Fruit fly (Drosophila melanogaster) whole organism, embryonic: ENCODE data around the gene CG9628.

Source experiments
- Atf-2 ChIP-seq: fragments of 200-800 bp; sonication (Bioruptor generic); optimal IDR thresholded peaks from 2 replicates; lab custom pipeline; 2016; ENCODE audit warnings: missing biosample characterization, missing genetic modification characterization
- Blimp-1 ChIP-seq: fragments of 200-800 bp; sonication (Bioruptor generic); optimal IDR thresholded peaks from 3 replicates; lab custom pipeline; 2018; ENCODE audit warnings: missing biosample characterization, missing genetic modification characterization, mild to moderate bottlenecking, moderate library complexity, missing genetic modification reagents
- CG11398 ChIP-seq: fragments of 200-800 bp; sonication (Bioruptor generic); optimal IDR thresholded peaks from 2 replicates; lab custom pipeline; 2016; ENCODE audit warnings: missing biosample characterization, missing genetic modification characterization
- CG12744 ChIP-seq: fragments of 200-800 bp; sonication (Bioruptor generic); optimal IDR thresholded peaks from 2 replicates; lab custom pipeline; 2016; ENCODE audit warnings: missing biosample characterization, missing genetic modification characterization
- CG13287 ChIP-seq: fragments of 200-800 bp; sonication (Bioruptor generic); IDR thresholded peaks from 2 replicates; pipeline ENCODE4 v1.3.6; 2022; ENCODE audit warnings: missing biosample characterization, missing genetic modification characterization; ENCODE audit not compliant: partially characterized antibody
- CG13775 ChIP-seq: fragments of 200-800 bp; sonication (Bioruptor generic); optimal IDR thresholded peaks from 3 replicates; lab custom pipeline; 2017; ENCODE audit warnings: missing biosample characterization, mild to moderate bottlenecking, missing genetic modification characterization
- CG15479 ChIP-seq: fragments of 200-800 bp; sonication (Bioruptor generic); optimal IDR thresholded peaks from 3 replicates; lab custom pipeline; 2019; ENCODE audit warnings: missing biosample characterization, mild to moderate bottlenecking, missing genetic modification characterization, moderate library complexity
- CG1647 ChIP-seq: fragments of 200-800 bp; sonication (Bioruptor generic); optimal IDR thresholded peaks from 3 replicates; lab custom pipeline; 2016; ENCODE audit warnings: missing biosample characterization, missing genetic modification characterization
- CG1792 ChIP-seq: fragments of 200-800 bp; sonication (Bioruptor generic); optimal IDR thresholded peaks from 2 replicates; lab custom pipeline; 2016; ENCODE audit warnings: missing biosample characterization, missing genetic modification characterization
- CG43689 ChIP-seq: fragments of 200-800 bp; sonication (Bioruptor generic); IDR thresholded peaks from 2 replicates; pipeline ENCODE4 v1.3.6; 2022; ENCODE audit warnings: missing biosample characterization, missing genetic modification characterization
- CG5953 ChIP-seq: fragments of 200-800 bp; sonication (Bioruptor generic); IDR thresholded peaks from 2 replicates; pipeline ENCODE4 v1.3.6; 2022; ENCODE audit warnings: missing biosample characterization, missing genetic modification characterization
- CG6272 ChIP-seq: fragments of 200-800 bp; sonication (Bioruptor generic); IDR thresholded peaks from 2 replicates; pipeline ENCODE4 v1.3.6; 2022; ENCODE audit warnings: missing biosample characterization, missing genetic modification characterization
- CG7786 ChIP-seq: fragments of 200-800 bp; sonication (Bioruptor generic); optimal IDR thresholded peaks from 2 replicates; lab custom pipeline; 2016; ENCODE audit warnings: missing biosample characterization, missing genetic modification characterization
- CG7963 ChIP-seq: fragments of 200-800 bp; sonication (Bioruptor generic); IDR thresholded peaks from 3 replicates; pipeline ENCODE4 v1.3.6; 2022; ENCODE audit warnings: missing biosample characterization, missing genetic modification characterization; ENCODE audit not compliant: partially characterized antibody
- CG7987 ChIP-seq: fragments of 200-800 bp; sonication (Bioruptor generic); optimal IDR thresholded peaks from 2 replicates; lab custom pipeline; 2018; ENCODE audit warnings: missing biosample characterization, mild to moderate bottlenecking, missing genetic modification characterization, moderate library complexity
- CoRest ChIP-seq: fragments of 200-800 bp; sonication (Bioruptor generic); optimal IDR thresholded peaks from 3 replicates; lab custom pipeline; 2018; ENCODE audit warnings: missing biosample characterization, mild to moderate bottlenecking, missing genetic modification characterization, moderate library complexity
- Dad ChIP-seq: fragments of 200-800 bp; sonication (Bioruptor generic); optimal IDR thresholded peaks from 3 replicates; lab custom pipeline; 2016; ENCODE audit warnings: missing biosample characterization, missing genetic modification characterization
- Gsc ChIP-seq: fragments of 200-800 bp; sonication (Bioruptor generic); IDR thresholded peaks from 2 replicates; pipeline ENCODE4 v1.3.6; 2022; ENCODE audit warnings: missing biosample characterization, missing genetic modification characterization
- Mad ChIP-seq: fragments of 200-800 bp; sonication (Bioruptor generic); optimal IDR thresholded peaks from 2 replicates; lab custom pipeline; 2016; ENCODE audit warnings: missing biosample characterization, missing genetic modification characterization
- Max ChIP-seq: fragments of 200-800 bp; sonication (Bioruptor generic); optimal IDR thresholded peaks from 2 replicates; lab custom pipeline; 2016; ENCODE audit warnings: missing biosample characterization, mild to moderate bottlenecking, missing genetic modification characterization
- Meics ChIP-seq: fragments of 200-800 bp; sonication (Bioruptor generic); optimal IDR thresholded peaks from 2 replicates; lab custom pipeline; 2017; ENCODE audit warnings: missing biosample characterization, mild to moderate bottlenecking, missing genetic modification characterization
- NfI ChIP-seq: fragments of 200-800 bp; sonication (Bioruptor generic); optimal IDR thresholded peaks from 3 replicates; lab custom pipeline; 2018; ENCODE audit warnings: missing biosample characterization, mild to moderate bottlenecking, missing genetic modification characterization, moderate library complexity
- Oli ChIP-seq: fragments of 200-800 bp; sonication (Bioruptor generic); optimal IDR thresholded peaks from 2 replicates; lab custom pipeline; 2018; ENCODE audit warnings: missing biosample characterization, mild to moderate bottlenecking, missing genetic modification characterization, moderate library complexity
- Ptx1 ChIP-seq: fragments of 200-800 bp; sonication (Bioruptor generic); IDR thresholded peaks from 2 replicates; pipeline ENCODE4 v1.3.6; 2022; ENCODE audit warnings: missing biosample characterization, missing genetic modification characterization
- Xrp1 ChIP-seq: fragments of 200-800 bp; sonication (Bioruptor generic); IDR thresholded peaks from 2 replicates; pipeline ENCODE4 v1.3.6; 2022; ENCODE audit warnings: missing biosample characterization, missing genetic modification characterization
- abd-A ChIP-seq: fragments of 200-800 bp; sonication (Bioruptor generic); optimal IDR thresholded peaks from 3 replicates; lab custom pipeline; 2019; ENCODE audit warnings: missing biosample characterization, mild to moderate bottlenecking, missing genetic modification characterization, moderate library complexity
- amos ChIP-seq: fragments of 200-800 bp; sonication (Bioruptor generic); IDR thresholded peaks from 2 replicates; pipeline ENCODE4 v1.3.6; 2022; ENCODE audit warnings: missing biosample characterization, missing genetic modification characterization; ENCODE audit not compliant: partially characterized antibody
- az2 ChIP-seq: fragments of 200-800 bp; sonication (Bioruptor generic); optimal IDR thresholded peaks from 3 replicates; lab custom pipeline; 2016; ENCODE audit warnings: missing biosample characterization, missing genetic modification characterization
- bcd ChIP-seq: fragments of 200-800 bp; sonication (Bioruptor generic); optimal IDR thresholded peaks from 2 replicates; lab custom pipeline; 2017; ENCODE audit warnings: missing biosample characterization, mild to moderate bottlenecking, missing genetic modification characterization
- bsh ChIP-seq, 2 experiments: fragments of 200-800 bp; sonication (Bioruptor generic); optimal IDR thresholded peaks; 2 replicates each; lab custom pipeline; 2017 to 2018; ENCODE audit warnings: mild to moderate bottlenecking in 2 of 2, missing biosample characterization in 2 of 2, missing genetic modification characterization in 2 of 2, moderate library complexity in 1 of 2
- cg ChIP-seq: fragments of 200-800 bp; sonication (Bioruptor generic); optimal IDR thresholded peaks from 3 replicates; lab custom pipeline; 2019; ENCODE audit warnings: missing biosample characterization, mild to moderate bottlenecking, missing genetic modification characterization, moderate library complexity
- chif ChIP-seq, 2 experiments: fragments of 200-800 bp; sonication (Bioruptor generic); optimal IDR thresholded peaks; 3 replicates each; lab custom pipeline; 2016; ENCODE audit warnings: missing biosample characterization in 2 of 2, missing genetic modification characterization in 2 of 2
- chn ChIP-seq: fragments of 200-800 bp; sonication (Bioruptor generic); optimal IDR thresholded peaks from 2 replicates; lab custom pipeline; 2016; ENCODE audit warnings: missing biosample characterization, missing genetic modification characterization
- ems ChIP-seq: fragments of 200-800 bp; sonication (Bioruptor generic); optimal IDR thresholded peaks from 3 replicates; lab custom pipeline; 2016; ENCODE audit warnings: missing biosample characterization, missing genetic modification characterization
- gem ChIP-seq: fragments of 200-800 bp; sonication (Bioruptor generic); optimal IDR thresholded peaks from 2 replicates; lab custom pipeline; 2019; ENCODE audit warnings: missing biosample characterization, mild to moderate bottlenecking, missing genetic modification characterization, moderate library complexity
- gro ChIP-seq: fragments of 200-800 bp; sonication (Bioruptor generic); optimal IDR thresholded peaks from 2 replicates; lab custom pipeline; 2016; ENCODE audit warnings: missing biosample characterization, missing genetic modification characterization
- gt ChIP-seq: fragments of 200-800 bp; sonication (Bioruptor generic); IDR thresholded peaks from 2 replicates; pipeline ENCODE4 v1.3.6; 2022; ENCODE audit warnings: missing biosample characterization, missing genetic modification characterization
- her ChIP-seq: fragments of 200-800 bp; sonication (Bioruptor generic); optimal IDR thresholded peaks from 2 replicates; lab custom pipeline; 2016; ENCODE audit warnings: missing biosample characterization, missing genetic modification characterization
- lola ChIP-seq, 3 experiments: fragments of >200 bp in 2 of 3; fragments of 200-800 bp in 1 of 3; sonication (Bioruptor generic) in 1 of 3; optimal IDR thresholded peaks; 2 replicates each; lab custom pipeline; 2017 to 2019; ENCODE audit warnings: missing biosample characterization in 3 of 3, missing genetic modification characterization in 3 of 3, mild to moderate bottlenecking in 1 of 3, moderate library complexity in 1 of 3
- nom ChIP-seq: fragments of 200-800 bp; sonication (Bioruptor generic); optimal IDR thresholded peaks from 2 replicates; lab custom pipeline; 2017; ENCODE audit warnings: missing biosample characterization, missing genetic modification characterization, mild to moderate bottlenecking, moderate library complexity, missing genetic modification reagents
- onecut ChIP-seq: fragments of 200-800 bp; sonication (Bioruptor generic); IDR thresholded peaks from 2 replicates; pipeline ENCODE4 v1.3.6; 2022; ENCODE audit warnings: missing biosample characterization, missing genetic modification characterization
- otp ChIP-seq: fragments of 200-800 bp; sonication (Bioruptor generic); IDR thresholded peaks from 3 replicates; pipeline ENCODE4, ENCODE4 v1.3.6; 2022; ENCODE audit warnings: missing biosample characterization, missing genetic modification characterization
- phol ChIP-seq: fragments of 200-800 bp; sonication (Bioruptor generic); optimal IDR thresholded peaks from 3 replicates; lab custom pipeline; 2018; ENCODE audit warnings: missing biosample characterization, mild to moderate bottlenecking, missing genetic modification characterization, moderate library complexity
- prd ChIP-seq, 3 experiments: fragments of >200 bp in 2 of 3; fragments of 200-800 bp in 1 of 3; sonication (Bioruptor generic) in 1 of 3; optimal IDR thresholded peaks in 2 of 3; IDR thresholded peaks in 1 of 3; 2 replicates in 2 of 3; 3 replicates in 1 of 3; pipeline versions ENCODE4 v1.3.6 to Lab custom; 2017 to 2022; ENCODE audit warnings: missing biosample characterization in 1 of 3, missing genetic modification characterization in 1 of 3
- tll ChIP-seq, 2 experiments: fragments of 200-800 bp in 1 of 2; fragments of >200 bp in 1 of 2; sonication (Bioruptor generic) in 1 of 2; optimal IDR thresholded peaks; 2 replicates each; lab custom pipeline; 2017 to 2019; ENCODE audit warnings: missing biosample characterization in 2 of 2, missing genetic modification characterization in 2 of 2, mild to moderate bottlenecking in 1 of 2, moderate library complexity in 1 of 2
- unpg ChIP-seq: fragments of 200-800 bp; sonication (Bioruptor generic); optimal IDR thresholded peaks from 3 replicates; lab custom pipeline; 2018; ENCODE audit warnings: missing biosample characterization, mild to moderate bottlenecking, missing genetic modification characterization, moderate library complexity
- wdn ChIP-seq: fragments of 200-800 bp; sonication (Bioruptor generic); IDR thresholded peaks from 2 replicates; pipeline ENCODE4 v1.3.6; 2022; ENCODE audit warnings: missing biosample characterization, missing genetic modification characterization
- wek ChIP-seq: fragments of 200-800 bp; sonication (Bioruptor generic); optimal IDR thresholded peaks from 3 replicates; lab custom pipeline; 2018; ENCODE audit warnings: missing biosample characterization, mild to moderate bottlenecking, missing genetic modification characterization, moderate library complexity

The CG9628 gene

dm6 chr3L:14661567-14662258 lies 39.1 kb downstream of the CG9628 start (continued):
- TF ChIP-seq amos (GFP tag; lab: Robert Waterston, UW), result no peak
- no peak for TF ChIP-seq prd (optimal IDR thresholded peaks at IDR 0.05; lab: Kevin White, UChicago)
- peak; percentile 90 for TF ChIP-seq prd (GFP tag; IDR thresholded peaks at IDR 0.05; lab: Robert Waterston, UW)
- peak; percentile 82 for TF ChIP-seq ems
- TF ChIP-seq Ptx1, result peak; percentile 88
- TF ChIP-seq unpg (GFP tag; lab: Kevin White, UChicago), result peak; percentile 81
- TF ChIP-seq CoRest (tag; lab: Kevin White, UChicago), result peak; percentile 81
- peak; percentile 62 for TF ChIP-seq her
- TF ChIP-seq Dad (GFP tag; lab: Kevin White, UChicago), result peak; percentile 81
- TF ChIP-seq CG7963 (GFP tag; lab: Robert Waterston, UW), result no peak
- peak; percentile 66 for TF ChIP-seq wdn
- TF ChIP-seq bcd (GFP tag; lab: Kevin White, UChicago), result peak; percentile 77
- peak; percentile 41 for TF ChIP-seq gro (GFP tag; lab: Kevin White, UChicago)
- peak; percentile 67 for TF ChIP-seq Blimp-1 (GFP tag; lab: Kevin White, UChicago)
- peak; percentile 76 for TF ChIP-seq CG6272 (GFP tag; lab: Robert Waterston, UW)
- TF ChIP-seq chn, result peak; percentile 70
- TF ChIP-seq phol (tag; lab: Kevin White, UChicago), result peak; percentile 67
- peak; percentile 64; the same call in 1 of the 2 replicates for TF ChIP-seq CG5953
- TF ChIP-seq gem (tag; lab: Kevin White, UChicago), result peak; percentile 89
- TF ChIP-seq chif (GFP tag; optimal IDR thresholded peaks at IDR 0.05; lab: Kevin White, UChicago), result peak; percentile 71 to 79
- TF ChIP-seq bsh (GFP tag; optimal IDR thresholded peaks at IDR 0.05; lab: Kevin White, UChicago), result peak in 1 of 2 experiments; percentile 88
- TF ChIP-seq otp (GFP tag; lab: Robert Waterston, UW), result peak; percentile 75
- no peak for TF ChIP-seq CG13287 (GFP tag; lab: Robert Waterston, UW)
- TF ChIP-seq Atf-2 (GFP tag; lab: Kevin White, UChicago), result peak; percentile 68
- peak; percentile 61 for TF ChIP-seq CG13775 (GFP tag; lab: Kevin White, UChicago)
- peak; percentile 98 for TF ChIP-seq abd-A (tag; lab: Kevin White, UChicago)
- peak in 1 of 3 experiments; percentile 70 for TF ChIP-seq lola (GFP tag; optimal IDR thresholded peaks at IDR 0.05; lab: Kevin White, UChicago)
- peak; percentile 80 for TF ChIP-seq Oli (tag; lab: Kevin White, UChicago)
- peak; percentile 80 for TF ChIP-seq az2 (GFP tag; lab: Kevin White, UChicago)
- TF ChIP-seq CG15479 (GFP tag; lab: Kevin White, UChicago), result no peak
- no peak for TF ChIP-seq nom (GFP tag; lab: Kevin White, UChicago)
- TF ChIP-seq CG1792 (GFP tag; lab: Kevin White, UChicago), result peak; percentile 78
- TF ChIP-seq CG12744 (GFP tag; lab: Kevin White, UChicago), result peak; percentile 69
- TF ChIP-seq Xrp1 (GFP tag; lab: Robert Waterston, UW), result peak; percentile 93
- TF ChIP-seq wek (GFP tag; lab: Kevin White, UChicago), result peak; percentile 35
- TF ChIP-seq CG7987 (GFP tag; lab: Kevin White, UChicago), result no peak
- TF ChIP-seq Gsc, result no peak
- peak; percentile 70 for TF ChIP-seq CG11398 (GFP tag; lab: Kevin White, UChicago)
- no peak for TF ChIP-seq tll (GFP tag; optimal IDR thresholded peaks at IDR 0.05; lab: Kevin White, UChicago)
- peak; percentile 66 for TF ChIP-seq CG43689
- peak; percentile 57 for TF ChIP-seq Max (GFP tag; lab: Kevin White, UChicago)
- peak; percentile 75 for TF ChIP-seq onecut (GFP tag; lab: Robert Waterston, UW)
- 0 out of 2 replicates have a peak, but pooled peaks have one; percentile 42 for TF ChIP-seq gt (GFP tag; lab: Robert Waterston, UW)
- TF ChIP-seq NfI (GFP tag; lab: Kevin White, UChicago), result peak; percentile 76
- peak; percentile 83 for TF ChIP-seq Meics
- peak; percentile 41 for TF ChIP-seq CG1647 (GFP tag; lab: Kevin White, UChicago)
- no peak for TF ChIP-seq cg (GFP tag; lab: Kevin White, UChicago)
- TF ChIP-seq CG7786 (GFP tag; lab: Kevin White, UChicago), result peak; percentile 79
- peak; percentile 62 for TF ChIP-seq Mad
